Worm (Caenorhabditis elegans) whole organism, mixed stage, embryonic: ENCODE results near the gene fbxc-39.
"Not testable (repeated sequence)": the region's sequence is repeated elsewhere in the genome, so short reads cannot be mapped to it uniquely, and the experiment has no call there.

Experiments
- ceh-39 ChIP-seq: fragments of 150-350 bp; optimal IDR thresholded peaks from 2 replicates; lab custom pipeline; 2014; ENCODE audit warnings: missing biosample characterization, missing genetic modification characterization
- elt-1 ChIP-seq: sonication (generic microtip); optimal IDR thresholded peaks from 2 replicates; lab custom pipeline; 2017; ENCODE audit warnings: missing genetic modification characterization, mild to moderate bottlenecking, missing compliant biosample characterization, antibody characterized with exemption, moderate library complexity, borderline replicate concordance; ENCODE audit not compliant: insufficient read depth
- elt-3 ChIP-seq: fragments of 150-350 bp; optimal IDR thresholded peaks from 2 replicates; lab custom pipeline; 2014; ENCODE audit warnings: missing biosample characterization, missing genetic modification characterization
- lin-13 ChIP-seq: fragments of 150-350 bp; optimal IDR thresholded peaks from 2 replicates; lab custom pipeline; 2014; ENCODE audit warnings: missing biosample characterization, missing genetic modification characterization
- lsy-2 ChIP-seq: fragments of 150-350 bp; optimal IDR thresholded peaks from 2 replicates; lab custom pipeline; 2014; ENCODE audit warnings: missing biosample characterization, missing genetic modification characterization
- nhr-12 ChIP-seq: fragments of 150-350 bp; optimal IDR thresholded peaks from 2 replicates; lab custom pipeline; 2014; ENCODE audit warnings: missing biosample characterization, missing genetic modification characterization
- nhr-237 ChIP-seq: fragments of 150-350 bp; optimal IDR thresholded peaks from 2 replicates; lab custom pipeline; 2014; ENCODE audit warnings: missing biosample characterization, missing genetic modification characterization
- pha-4 ChIP-seq: fragments of 150-350 bp; optimal IDR thresholded peaks from 2 replicates; lab custom pipeline; 2018; ENCODE audit warnings: missing biosample characterization, missing genetic modification reagents, missing genetic modification characterization
- sem-2 ChIP-seq: fragments of 200-800 bp; sonication (Bioruptor generic); optimal IDR thresholded peaks from 2 replicates; lab custom pipeline; 2018; ENCODE audit warnings: mild to moderate bottlenecking, missing genetic modification characterization, missing compliant biosample characterization
- snpc-4 ChIP-seq: fragments of 150-350 bp; optimal IDR thresholded peaks from 2 replicates; lab custom pipeline; 2014; ENCODE audit warnings: missing biosample characterization, missing genetic modification characterization
- unc-39 ChIP-seq: fragments of 150-350 bp; optimal IDR thresholded peaks from 2 replicates; lab custom pipeline; 2014; ENCODE audit warnings: missing biosample characterization, missing genetic modification characterization
- zip-8 ChIP-seq: fragments of 150-350 bp; optimal IDR thresholded peaks from 2 replicates; lab custom pipeline; 2014; ENCODE audit warnings: missing biosample characterization, missing genetic modification characterization
- ztf-11 ChIP-seq: fragments of 150-350 bp; optimal IDR thresholded peaks from 2 replicates; lab custom pipeline; 2014; ENCODE audit warnings: missing biosample characterization, missing genetic modification characterization

- not testable (repeated sequence) for TF ChIP-seq ztf-11 (tag; lab: Kevin White, UChicago); sem-2 (GFP tag; lab: Kevin White, UChicago); elt-3 (tag; lab: Kevin White, UChicago); snpc-4 (tag; lab: Kevin White, UChicago); pha-4 (tag; lab: Kevin White, UChicago); nhr-237; lin-13 (tag; lab: Kevin White, UChicago); lsy-2 (tag; lab: Kevin White, UChicago); zip-8; nhr-12; ceh-39 (tag; lab: Kevin White, UChicago); unc-39 (tag; lab: Kevin White, UChicago); elt-1 (tag; lab: Kevin White, UChicago)
Measured at ce11 chrII:996112-996511, 7.6 kb downstream of the fbxc-39 start, which contains the start of gene F45D11.11.
